Worm (Caenorhabditis elegans): Measurements from ENCODE around the gene C01G6.2.

Gene C01G6.2

ce11 chrII:9264689-9265278 lies 2.1 kb upstream of the C01G6.2 start (continued):
- TF ChIP-seq F37D6.2 (tag; optimal IDR thresholded peaks at IDR 0.05) (no peak), daf-12 (tag; optimal IDR thresholded peaks at IDR 0.05) (no peak), aha-1 (tag) (peak; percentile 96), nhr-77 (tag; optimal IDR thresholded peaks at IDR 0.05) (no peak), hlh-30 (tag; optimal IDR thresholded peaks at IDR 0.05; ENCODE audit: insufficient read depth) (peak; percentile 1), madf-9 (GFP tag; conservative IDR thresholded peaks at IDR 0.05) (no peak), hmg-1.1 (GFP tag; IDR thresholded peaks at IDR 0.05) (peak; percentile 25; the same call in 1 of the 2 replicates), nhr-41 (GFP tag; IDR thresholded peaks at IDR 0.05) (no peak), F44E2.7 (GFP tag; IDR thresholded peaks at IDR 0.05) (no peak), spr-1 (tag; optimal IDR thresholded peaks at IDR 0.05) (no peak), lir-3 (tag; optimal IDR thresholded peaks at IDR 0.05) (no peak), pha-4 (GFP tag; IDR thresholded peaks at IDR 0.05) (no peak), pha-4 (tag; optimal IDR thresholded peaks at IDR 0.05) (no peak), hif-1 (tag; optimal IDR thresholded peaks at IDR 0.05) (no peak), ceh-82 (tag; optimal IDR thresholded peaks at IDR 0.05) (no peak), daf-8 (GFP tag; IDR thresholded peaks at IDR 0.05) (no peak), zfp-2 (tag; optimal IDR thresholded peaks at IDR 0.05) (no peak), D1046.2 (GFP tag; IDR thresholded peaks at IDR 0.05) (no peak), ceh-62 (tag; optimal IDR thresholded peaks at IDR 0.05) (no peak), rbr-2 (tag; optimal IDR thresholded peaks at IDR 0.05) (peak; percentile 13), nhr-10 (tag; optimal IDR thresholded peaks at IDR 0.05) (no peak), unc-39 (tag; optimal IDR thresholded peaks at IDR 0.05) (no peak), cey-2 (tag; optimal IDR thresholded peaks at IDR 0.05; ENCODE audit: borderline replicate concordance, insufficient read depth) (no peak), dmd-6 (GFP tag; IDR thresholded peaks at IDR 0.05) (no peak), tra-1 (GFP tag; IDR thresholded peaks at IDR 0.05) (no peak), ces-1 (GFP tag; optimal IDR thresholded peaks at IDR 0.05) (no peak), nhr-11 (tag; optimal IDR thresholded peaks at IDR 0.05) (peak; percentile 46), pqm-1 (tag; optimal IDR thresholded peaks at IDR 0.05) (no peak), ceh-28 (tag; optimal IDR thresholded peaks at IDR 0.05) (no peak), lim-7 (GFP tag; IDR thresholded peaks at IDR 0.05) (no peak), lin-1 (GFP tag; IDR thresholded peaks at IDR 0.05) (no peak), vab-7 (GFP tag; IDR thresholded peaks at IDR 0.05) (no peak), ztf-7 (tag; optimal IDR thresholded peaks at IDR 0.05) (no peak), sdz-12 (GFP tag; optimal IDR thresholded peaks at IDR 0.05) (no peak), egl-27 (tag; optimal IDR thresholded peaks at IDR 0.05) (no peak), daf-19 (GFP tag; conservative IDR thresholded peaks at IDR 0.05) (no peak), unc-62 (GFP tag; optimal IDR thresholded peaks at IDR 0.05 in 1 of 2) (peak in 1 of 2 experiments; percentile 59), unc-62 (tag; optimal IDR thresholded peaks at IDR 0.05) (no peak), arid-1 (GFP tag; conservative IDR thresholded peaks at IDR 0.05) (no peak), Y48G9A.11 (GFP tag; IDR thresholded peaks at IDR 0.05) (no peak)

- TF ChIP-seq zag-1 (tag; optimal IDR thresholded peaks at IDR 0.05) (no peak), nhr-25 (tag; optimal IDR thresholded peaks at IDR 0.05; ENCODE audit: borderline replicate concordance, insufficient read depth) (no peak), nhr-77 (tag; optimal IDR thresholded peaks at IDR 0.05) (no peak), aha-1 (tag) (peak; percentile 64)
These were observed 1.1 kb upstream of the C01G6.2 start for ce11 chrII:9265705-9266104.
